Fruit fly (Drosophila melanogaster): ENCODE results near the gene elg1.

elg1 gene

dm6 chr3L:16156788-16157208, 25.0 kb downstream of the elg1 start:
- TF ChIP-seq NK7.1 (GFP tag; optimal IDR thresholded peaks at IDR 0.05) (no peak), fd3F (GFP tag; optimal IDR thresholded peaks at IDR 0.05) (no peak), Med (GFP tag) (peak; percentile 93), Dip3 (GFP tag; optimal IDR thresholded peaks at IDR 0.05) (no peak), vvl (GFP tag; IDR thresholded peaks at IDR 0.05) (peak; percentile 87), ftz-f1 (GFP tag; optimal IDR thresholded peaks at IDR 0.05) (peak; percentile 58), CG6175 (GFP tag; IDR thresholded peaks at IDR 0.05) (peak; percentile 77), oc (tag; optimal IDR thresholded peaks at IDR 0.05) (no peak), CG8290 (GFP tag; optimal IDR thresholded peaks at IDR 0.05) (no peak), CG8290 (tag; optimal IDR thresholded peaks at IDR 0.05) (peak in 1 of 2 experiments; percentile 26), CG14441 (GFP tag; IDR thresholded peaks at IDR 0.05) (peak; percentile 39; the same call in 1 of the 2 replicates), Vsx1 (GFP tag; optimal IDR thresholded peaks at IDR 0.05) (no peak), lab (GFP tag; optimal IDR thresholded peaks at IDR 0.05) (peak; percentile 63), chif (GFP tag; optimal IDR thresholded peaks at IDR 0.05) (no peak), CG11723 (GFP tag; optimal IDR thresholded peaks at IDR 0.05) (no peak), CG4360 (GFP tag; IDR thresholded peaks at IDR 0.05) (0 out of 2 replicates have a peak, but pooled peaks have one; percentile 23), CTCF (GFP tag; optimal IDR thresholded peaks at IDR 0.05) (no peak), CG1024 (GFP tag; IDR thresholded peaks at IDR 0.05) (no peak), CG7786 (GFP tag; optimal IDR thresholded peaks at IDR 0.05) (no peak), GATAe (GFP tag; conservative IDR thresholded peaks at IDR 0.05) (peak; percentile 60; the same call in 1 of the 2 replicates), CG7357 (GFP tag; IDR thresholded peaks at IDR 0.05) (no peak), CoRest (tag; optimal IDR thresholded peaks at IDR 0.05) (no peak), cwo (GFP tag; optimal IDR thresholded peaks at IDR 0.05) (peak; percentile 99), CG14667 (GFP tag; IDR thresholded peaks at IDR 0.05) (no peak), Oli (tag; optimal IDR thresholded peaks at IDR 0.05) (no peak), tna (GFP tag; IDR thresholded peaks at IDR 0.05; ENCODE audit: partially characterized antibody) (no peak), bbx (GFP tag; IDR thresholded peaks at IDR 0.05; ENCODE audit: partially characterized antibody) (no peak), CG18764 (GFP tag; optimal IDR thresholded peaks at IDR 0.05) (no peak), Side (GFP tag; optimal IDR thresholded peaks at IDR 0.05) (no peak), E2f2 (GFP tag; IDR thresholded peaks at IDR 0.05) (0 out of 2 replicates have a peak, but pooled peaks have one; percentile 17), CG3163 (GFP tag; optimal IDR thresholded peaks at IDR 0.05) (no peak), pb (GFP tag; optimal IDR thresholded peaks at IDR 0.05) (no peak), rib (GFP tag; IDR thresholded peaks at IDR 0.05) (peak; percentile 79), CG14965 (GFP tag; optimal IDR thresholded peaks at IDR 0.05; ENCODE audit: borderline replicate concordance) (no peak), CG11398 (GFP tag; optimal IDR thresholded peaks at IDR 0.05) (no peak), ase (GFP tag; IDR thresholded peaks at IDR 0.05) (no peak), HLHmδ (GFP tag; optimal IDR thresholded peaks at IDR 0.05) (no peak), nerfin-1 (tag; optimal IDR thresholded peaks at IDR 0.05) (no peak), chinmo (GFP tag; IDR thresholded peaks at IDR 0.05; ENCODE audit: partially characterized antibody) (0 out of 4 replicates have a peak, but pooled peaks have one; percentile 44), BtbVII (GFP tag; optimal IDR thresholded peaks at IDR 0.05) (no peak), CG2678 (tag; optimal IDR thresholded peaks at IDR 0.05) (no peak), danr (GFP tag; IDR thresholded peaks at IDR 0.05) (no peak), sisA (GFP tag; IDR thresholded peaks at IDR 0.05) (no peak), ap (GFP tag; IDR thresholded peaks at IDR 0.05) (no peak), pho (GFP tag; optimal IDR thresholded peaks at IDR 0.05) (no peak), grau (tag; optimal IDR thresholded peaks at IDR 0.05) (no peak), CG4424 (GFP tag; optimal IDR thresholded peaks at IDR 0.05) (no peak), CG12769 (tag; optimal IDR thresholded peaks at IDR 0.05) (peak; percentile 49), CG1792 (GFP tag; optimal IDR thresholded peaks at IDR 0.05) (no peak), CG10654 (GFP tag; optimal IDR thresholded peaks at IDR 0.05) (no peak), MBD-R2 (GFP tag; IDR thresholded peaks at IDR 0.05) (0 out of 2 replicates have a peak, but pooled peaks have one; percentile 13), zfh2 (GFP tag; optimal IDR thresholded peaks at IDR 0.05) (no peak)
